Fruit fly (Drosophila melanogaster) whole organism, embryonic: ENCODE data around the gene CG42673.

Experiments used
- BEAF-32 ChIP-seq: fragments of 200-800 bp; sonication (Bioruptor generic); optimal IDR thresholded peaks from 3 replicates; lab custom pipeline; 2017; ENCODE audit warnings: missing biosample characterization, missing genetic modification characterization, mild to moderate bottlenecking, moderate library complexity, missing genetic modification reagents
- BtbVII ChIP-seq: fragments of 200-800 bp; sonication (Bioruptor generic); optimal IDR thresholded peaks from 3 replicates; lab custom pipeline; 2017; ENCODE audit warnings: missing biosample characterization, mild to moderate bottlenecking, missing genetic modification characterization
- CG12391 ChIP-seq: fragments of 200-800 bp; sonication (Bioruptor generic); optimal IDR thresholded peaks from 3 replicates; lab custom pipeline; 2018; ENCODE audit warnings: missing biosample characterization, mild to moderate bottlenecking, missing genetic modification characterization, moderate library complexity
- CG12942 ChIP-seq: fragments of 200-800 bp; sonication (Bioruptor generic); optimal IDR thresholded peaks from 3 replicates; lab custom pipeline; 2016; ENCODE audit warnings: missing biosample characterization, missing genetic modification characterization
- CG14014 ChIP-seq: fragments of 200-800 bp; sonication (Bioruptor generic); IDR thresholded peaks from 2 replicates; pipeline ENCODE4 v1.3.6; 2022; ENCODE audit warnings: missing biosample characterization, missing genetic modification characterization
- CG15073 ChIP-seq: fragments of 200-800 bp; sonication (Bioruptor generic); optimal IDR thresholded peaks from 2 replicates; lab custom pipeline; 2016; ENCODE audit warnings: missing biosample characterization, missing genetic modification characterization
- CG15514 ChIP-seq: fragments of 200-800 bp; sonication (Bioruptor generic); optimal IDR thresholded peaks from 3 replicates; lab custom pipeline; 2017; ENCODE audit warnings: missing biosample characterization, missing genetic modification characterization, mild to moderate bottlenecking, moderate library complexity, missing genetic modification reagents
- CG15601 ChIP-seq: fragments of 200-800 bp; sonication (Bioruptor generic); optimal IDR thresholded peaks from 3 replicates; lab custom pipeline; 2019; ENCODE audit warnings: missing biosample characterization, mild to moderate bottlenecking, missing genetic modification characterization, moderate library complexity
- CG1647 ChIP-seq: fragments of 200-800 bp; sonication (Bioruptor generic); optimal IDR thresholded peaks from 3 replicates; lab custom pipeline; 2016; ENCODE audit warnings: missing biosample characterization, missing genetic modification characterization
- CG16863 ChIP-seq: fragments of 200-800 bp; sonication (Bioruptor generic); optimal IDR thresholded peaks from 3 replicates; lab custom pipeline; 2016; ENCODE audit warnings: missing biosample characterization, missing genetic modification characterization
- CG17359 ChIP-seq: fragments of 200-800 bp; sonication (Bioruptor generic); optimal IDR thresholded peaks from 3 replicates; lab custom pipeline; 2018; ENCODE audit warnings: missing biosample characterization, mild to moderate bottlenecking, missing genetic modification characterization, moderate library complexity
- CG17829 ChIP-seq: fragments of 200-800 bp; optimal IDR thresholded peaks from 2 replicates; lab custom pipeline; 2019; ENCODE audit warnings: missing biosample characterization, mild to moderate bottlenecking, missing genetic modification characterization, moderate library complexity
- CG31441 ChIP-seq: fragments of 200-800 bp; sonication (Bioruptor generic); IDR thresholded peaks from 2 replicates; pipeline ENCODE4 v1.3.6; 2022; ENCODE audit warnings: missing biosample characterization, missing genetic modification characterization
- CG32532 ChIP-seq: fragments of 200-800 bp; sonication (Bioruptor generic); IDR thresholded peaks from 2 replicates; pipeline ENCODE4 v1.3.6; 2022; ENCODE audit warnings: missing biosample characterization, missing genetic modification characterization
- CG3281 ChIP-seq: fragments of 200-800 bp; sonication (Bioruptor generic); optimal IDR thresholded peaks from 3 replicates; lab custom pipeline; 2017; ENCODE audit warnings: missing biosample characterization, mild to moderate bottlenecking, missing genetic modification characterization
- CG7963 ChIP-seq: fragments of 200-800 bp; sonication (Bioruptor generic); IDR thresholded peaks from 3 replicates; pipeline ENCODE4 v1.3.6; 2022; ENCODE audit warnings: missing biosample characterization, missing genetic modification characterization; ENCODE audit not compliant: partially characterized antibody
- Camta ChIP-seq: fragments of 200-800 bp; sonication (Bioruptor generic); optimal IDR thresholded peaks from 2 replicates; lab custom pipeline; 2016; ENCODE audit warnings: missing biosample characterization, missing genetic modification characterization
- Fer1 ChIP-seq: fragments of 200-800 bp; sonication (Bioruptor generic); optimal IDR thresholded peaks from 2 replicates; lab custom pipeline; 2017; ENCODE audit warnings: missing biosample characterization, mild to moderate bottlenecking, missing genetic modification characterization
- Gsc ChIP-seq: fragments of 200-800 bp; sonication (Bioruptor generic); IDR thresholded peaks from 2 replicates; pipeline ENCODE4 v1.3.6; 2022; ENCODE audit warnings: missing biosample characterization, missing genetic modification characterization
- H2.0 ChIP-seq: fragments of 200-800 bp; sonication (Bioruptor generic); IDR thresholded peaks from 2 replicates; pipeline ENCODE4 v1.3.6; 2022; ENCODE audit warnings: missing biosample characterization, missing genetic modification characterization
- Hr39 ChIP-seq: fragments of >200 bp; optimal IDR thresholded peaks from 2 replicates; lab custom pipeline; 2017
- Lpt ChIP-seq: fragments of >200 bp; optimal IDR thresholded peaks from 2 replicates; lab custom pipeline; 2018; ENCODE audit warnings: missing biosample characterization, missing genetic modification characterization
- Myb ChIP-seq: fragments of 200-800 bp; sonication (Bioruptor generic); optimal IDR thresholded peaks from 2 replicates; lab custom pipeline; 2016; ENCODE audit warnings: missing biosample characterization, missing genetic modification characterization
- Nf-YA ChIP-seq: fragments of 200-800 bp; sonication (Bioruptor generic); IDR thresholded peaks from 2 replicates; pipeline ENCODE4 v1.3.6; 2022; ENCODE audit warnings: missing biosample characterization, missing genetic modification characterization
- NfI ChIP-seq: fragments of 200-800 bp; sonication (Bioruptor generic); optimal IDR thresholded peaks from 3 replicates; lab custom pipeline; 2018; ENCODE audit warnings: missing biosample characterization, mild to moderate bottlenecking, missing genetic modification characterization, moderate library complexity
- Vsx1 ChIP-seq: fragments of 200-800 bp; sonication (Bioruptor generic); optimal IDR thresholded peaks from 2 replicates; lab custom pipeline; 2017; ENCODE audit warnings: missing biosample characterization, mild to moderate bottlenecking, missing genetic modification characterization, missing genetic modification reagents
- abd-A ChIP-seq: fragments of 200-800 bp; sonication (Bioruptor generic); optimal IDR thresholded peaks from 3 replicates; lab custom pipeline; 2019; ENCODE audit warnings: missing biosample characterization, mild to moderate bottlenecking, missing genetic modification characterization, moderate library complexity
- aop ChIP-seq: fragments of 200-800 bp; sonication (Bioruptor generic); IDR thresholded peaks from 2 replicates; pipeline ENCODE4 v1.3.6; 2022; ENCODE audit warnings: missing biosample characterization, missing genetic modification characterization
- ase ChIP-seq: fragments of 200-800 bp; sonication (Bioruptor generic); IDR thresholded peaks from 3 replicates; pipeline ENCODE4 v1.3.6; 2022; ENCODE audit warnings: missing biosample characterization, missing genetic modification characterization
- bigmax ChIP-seq: fragments of 200-800 bp; sonication (Bioruptor generic); optimal IDR thresholded peaks from 2 replicates; lab custom pipeline; 2018; ENCODE audit warnings: missing biosample characterization, mild to moderate bottlenecking, missing genetic modification characterization
- cato ChIP-seq: fragments of 200-800 bp; sonication (Bioruptor generic); optimal IDR thresholded peaks from 2 replicates; lab custom pipeline; 2016; ENCODE audit warnings: missing biosample characterization, missing genetic modification characterization, borderline replicate concordance
- chinmo ChIP-seq: fragments of 200-800 bp; sonication (Bioruptor generic); IDR thresholded peaks from 4 replicates; pipeline ENCODE4 v1.3.6; 2022; ENCODE audit warnings: missing biosample characterization, missing genetic modification characterization; ENCODE audit not compliant: partially characterized antibody
- chm ChIP-seq: fragments of 200-800 bp; sonication (Bioruptor generic); IDR thresholded peaks from 2 replicates; pipeline ENCODE4 v1.3.6; 2022; ENCODE audit warnings: missing biosample characterization, missing genetic modification characterization
- ci ChIP-seq: fragments of 200-800 bp; sonication (Bioruptor generic); IDR thresholded peaks from 3 replicates; pipeline ENCODE4 v1.3.6; 2022; ENCODE audit warnings: missing biosample characterization, missing genetic modification characterization
- gcm2 ChIP-seq: fragments of 200-800 bp; sonication (Bioruptor generic); optimal IDR thresholded peaks from 2 replicates; lab custom pipeline; 2016; ENCODE audit warnings: missing biosample characterization, missing genetic modification characterization
- gsb-n ChIP-seq: fragments of 200-800 bp; sonication (Bioruptor generic); optimal IDR thresholded peaks from 3 replicates; lab custom pipeline; 2018; ENCODE audit warnings: missing biosample characterization, mild to moderate bottlenecking, missing genetic modification characterization
- insv ChIP-seq, 2 experiments: fragments of 200-800 bp; sonication (Bioruptor generic); optimal IDR thresholded peaks; 3 replicates each; lab custom pipeline; 2016 to 2018; ENCODE audit warnings: missing biosample characterization in 2 of 2, missing genetic modification characterization in 2 of 2
- inv ChIP-seq: fragments of 200-800 bp; sonication (Bioruptor generic); IDR thresholded peaks from 2 replicates; pipeline ENCODE4 v1.3.6; 2022; ENCODE audit warnings: missing biosample characterization, missing genetic modification characterization; ENCODE audit not compliant: partially characterized antibody
- odd ChIP-seq: fragments of 200-800 bp; sonication (Bioruptor generic); optimal IDR thresholded peaks from 2 replicates; lab custom pipeline; 2017; ENCODE audit warnings: missing biosample characterization, mild to moderate bottlenecking, missing genetic modification characterization
- otp ChIP-seq: fragments of 200-800 bp; sonication (Bioruptor generic); IDR thresholded peaks from 3 replicates; pipeline ENCODE4, ENCODE4 v1.3.6; 2022; ENCODE audit warnings: missing biosample characterization, missing genetic modification characterization
- peb ChIP-seq: fragments of 200-800 bp; sonication (Bioruptor generic); IDR thresholded peaks from 2 replicates; pipeline ENCODE4 v1.3.6; 2022; ENCODE audit warnings: missing biosample characterization, missing genetic modification characterization
- pum ChIP-seq: fragments of 200-800 bp; sonication (Bioruptor generic); optimal IDR thresholded peaks from 2 replicates; lab custom pipeline; 2016; ENCODE audit warnings: missing biosample characterization, missing genetic modification characterization
- schlank ChIP-seq: fragments of 200-800 bp; sonication (Bioruptor generic); optimal IDR thresholded peaks from 2 replicates; lab custom pipeline; 2018; ENCODE audit warnings: missing biosample characterization, mild to moderate bottlenecking, missing genetic modification characterization
- scrt ChIP-seq: fragments of 200-800 bp; sonication (Bioruptor generic); optimal IDR thresholded peaks from 2 replicates; lab custom pipeline; 2018; ENCODE audit warnings: missing biosample characterization, mild to moderate bottlenecking, missing genetic modification characterization, moderate library complexity
- sd ChIP-seq: fragments of 200-800 bp; sonication (Bioruptor generic); optimal IDR thresholded peaks from 3 replicates; lab custom pipeline; 2018; ENCODE audit warnings: missing biosample characterization, mild to moderate bottlenecking, missing genetic modification characterization, moderate library complexity
- tap ChIP-seq: fragments of 200-800 bp; optimal IDR thresholded peaks from 3 replicates; lab custom pipeline; 2019; ENCODE audit warnings: missing biosample characterization, mild to moderate bottlenecking, missing genetic modification characterization, moderate library complexity
- trh ChIP-seq: fragments of 200-800 bp; sonication (Bioruptor generic); optimal IDR thresholded peaks from 2 replicates; lab custom pipeline; 2016; ENCODE audit warnings: missing biosample characterization, missing genetic modification characterization
- vfl ChIP-seq: fragments of 200-800 bp; sonication (Bioruptor generic); optimal IDR thresholded peaks from 2 replicates; lab custom pipeline; 2016; ENCODE audit warnings: missing biosample characterization, missing genetic modification characterization
- zen2 ChIP-seq: fragments of 200-800 bp; sonication (Bioruptor generic); IDR thresholded peaks from 3 replicates; pipeline ENCODE4 v1.3.6; 2022; ENCODE audit warnings: missing biosample characterization, missing genetic modification characterization; ENCODE audit not compliant: partially characterized antibody

The CG42673 gene

DNA sequence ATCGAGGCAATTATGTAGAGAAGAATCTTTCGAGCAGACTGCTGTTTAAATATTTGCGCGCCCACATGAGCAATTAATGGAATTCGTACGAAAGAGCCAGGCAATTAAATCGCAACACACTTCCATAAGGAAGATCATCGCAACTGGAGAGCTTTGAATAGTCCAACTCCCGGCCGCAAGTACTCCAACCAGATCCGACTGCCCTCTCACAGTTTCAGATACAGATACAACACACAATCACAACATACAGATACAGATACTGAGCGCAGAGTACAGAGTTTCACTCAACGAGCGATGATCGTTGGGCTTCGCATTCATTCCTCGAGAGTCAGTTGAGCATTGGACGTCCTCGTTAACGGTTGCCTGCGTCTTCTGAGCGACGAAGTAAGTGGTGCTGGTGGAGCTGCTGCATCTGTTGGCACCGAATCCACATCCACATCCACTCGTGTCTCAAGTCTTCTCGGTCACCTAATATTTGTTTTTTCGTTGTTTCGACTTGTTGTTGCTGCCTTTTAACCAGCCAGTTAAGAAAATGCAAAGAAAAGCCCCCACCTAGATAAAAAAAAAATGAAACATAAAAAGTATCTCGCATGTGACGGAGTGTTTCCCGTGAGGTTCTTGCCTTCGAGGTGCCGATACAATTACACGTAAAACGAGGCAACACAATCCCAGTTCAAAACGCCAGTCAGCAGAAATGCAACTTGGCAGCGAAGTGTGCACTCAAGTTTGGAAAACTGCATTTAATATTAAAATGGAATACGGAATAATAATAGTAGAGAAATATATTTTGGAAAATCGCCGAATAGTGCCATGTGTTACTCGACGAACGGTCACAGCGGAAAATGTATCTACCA is 67.8 kb downstream of the CG42673 start, which contains the start of gene LanB2 (continued):
- TF ChIP-seq tap (tag; lab: Kevin White, UChicago) (no peak), Gsc (GFP tag; lab: Robert Waterston, UW) (no peak), abd-A (tag; lab: Kevin White, UChicago) (peak; percentile 41), Vsx1 (no peak), Nf-YA (GFP tag; lab: Robert Waterston, UW) (0 out of 2 replicates have a peak, but pooled peaks have one; percentile 14), CG12391 (tag; lab: Kevin White, UChicago) (no peak), gcm2 (no peak), CG17359 (tag; lab: Kevin White, UChicago) (no peak), NfI (no peak), bigmax (GFP tag; lab: Kevin White, UChicago) (no peak), CG16863 (GFP tag; lab: Kevin White, UChicago) (no peak), schlank (peak; percentile 54), BtbVII (GFP tag; lab: Kevin White, UChicago) (peak; percentile 47), chm (GFP tag; lab: Robert Waterston, UW) (0 out of 2 replicates have a peak, but pooled peaks have one; percentile 44), CG31441 (no peak), ase (GFP tag; lab: Robert Waterston, UW) (no peak), pum (GFP tag; lab: Kevin White, UChicago) (no peak), Camta (GFP tag; lab: Kevin White, UChicago) (no peak), chinmo (GFP tag; lab: Robert Waterston, UW) (peak; percentile 63; the same call in 1 of the 4 replicates), BEAF-32 (GFP tag; lab: Kevin White, UChicago) (no peak), CG15601 (tag; lab: Kevin White, UChicago) (no peak), inv (no peak), CG15514 (peak; percentile 14), vfl (GFP tag; lab: Kevin White, UChicago) (no peak), cato (no peak), H2.0 (no peak), ci (GFP tag; lab: Robert Waterston, UW) (peak; percentile 52; the same call in 1 of the 3 replicates), odd (GFP tag; lab: Kevin White, UChicago) (peak; percentile 35), aop (no peak), CG15073 (GFP tag; lab: Kevin White, UChicago) (no peak), peb (no peak), zen2 (GFP tag; lab: Robert Waterston, UW) (peak; percentile 39; the same call in 1 of the 3 replicates), CG1647 (GFP tag; lab: Kevin White, UChicago) (no peak), CG3281 (GFP tag; lab: Kevin White, UChicago) (peak; percentile 41), CG14014 (GFP tag; lab: Robert Waterston, UW) (0 out of 2 replicates have a peak, but pooled peaks have one; percentile 18), Lpt (GFP tag; lab: Kevin White, UChicago) (no peak), sd (peak; percentile 45), Hr39 (lab: Kevin White, UChicago) (no peak), CG32532 (GFP tag; lab: Robert Waterston, UW) (no peak), CG17829 (tag; lab: Kevin White, UChicago) (peak; percentile 37), insv (GFP tag; optimal IDR thresholded peaks at IDR 0.05; lab: Kevin White, UChicago) (peak in 1 of 2 experiments; percentile 87), Fer1 (GFP tag; lab: Kevin White, UChicago) (peak; percentile 44), CG12942 (GFP tag; lab: Kevin White, UChicago) (no peak), otp (GFP tag; lab: Robert Waterston, UW) (no peak), trh (no peak), gsb-n (tag; lab: Kevin White, UChicago) (no peak), scrt (GFP tag; lab: Kevin White, UChicago) (no peak), CG7963 (GFP tag; lab: Robert Waterston, UW) (no peak), Myb (GFP tag; lab: Kevin White, UChicago) (no peak)
